Worm (Caenorhabditis elegans) whole organism, L1 larva: Measurements from ENCODE around the gene srp-2.

Source experiments
- Y116A8C.19 ChIP-seq: sonication (generic microtip); optimal IDR thresholded peaks from 2 replicates; lab custom pipeline; 2016; ENCODE audit warnings: missing compliant biosample characterization, missing genetic modification characterization, borderline replicate concordance
- aha-1 ChIP-seq: fragments of 150-350 bp; optimal IDR thresholded peaks from 2 replicates; lab custom pipeline; 2014; ENCODE audit warnings: missing biosample characterization, missing genetic modification characterization
- ama-1 ChIP-seq: fragments of 150-350 bp; optimal IDR thresholded peaks from 2 replicates; lab custom pipeline; 2014
- ceh-82 ChIP-seq, 3 experiments: fragments of 150-350 bp in 1 of 3; sonication (generic microtip) in 2 of 3; optimal IDR thresholded peaks; 2 replicates each; lab custom pipeline; 2014 to 2017; ENCODE audit warnings: missing biosample characterization in 3 of 3, missing genetic modification characterization in 3 of 3
- ceh-88 ChIP-seq: fragments of 200-800 bp; sonication (Bioruptor generic); IDR thresholded peaks from 2 replicates; pipeline ENCODE4 v1.3.6; 2022; ENCODE audit warnings: missing genetic modification characterization, missing compliant biosample characterization
- ces-1 ChIP-seq: fragments of 150-350 bp; optimal IDR thresholded peaks from 2 replicates; lab custom pipeline; 2014; ENCODE audit warnings: missing biosample characterization, missing genetic modification reagents, missing genetic modification characterization
- efl-1 ChIP-seq, 4 experiments: fragments of 150-350 bp; optimal IDR thresholded peaks in 3 of 4; peaks in 1 of 4; 1 replicate in 1 of 4; 2 replicates in 3 of 4; lab custom pipeline; 2014; ENCODE audit warnings: missing biosample characterization in 2 of 4, missing genetic modification characterization in 2 of 4, missing genetic modification reagents in 2 of 4
- egl-13 ChIP-seq: sonication (generic microtip); optimal IDR thresholded peaks from 2 replicates; lab custom pipeline; 2016; ENCODE audit warnings: missing genotype, missing genetic modification reagents, missing genetic modification characterization, missing compliant biosample characterization
- elt-2 ChIP-seq: sonication (generic microtip); optimal IDR thresholded peaks from 2 replicates; lab custom pipeline; 2016; ENCODE audit warnings: missing genetic modification characterization, mild to moderate bottlenecking, inconsistent platforms, missing compliant biosample characterization, missing genetic modification reagents
- elt-3 ChIP-seq, 6 experiments: fragments of 150-350 bp in 1 of 6; sonication (generic microtip); optimal IDR thresholded peaks; 2 replicates each; lab custom pipeline; 2017 to 2018; ENCODE audit warnings: missing biosample characterization in 6 of 6, missing genetic modification characterization in 6 of 6, inconsistent platforms in 1 of 6
- fkh-4 ChIP-seq: sonication (generic microtip); optimal IDR thresholded peaks from 2 replicates; lab custom pipeline; 2016; ENCODE audit warnings: missing compliant biosample characterization, missing genetic modification characterization, borderline replicate concordance
- fkh-8 ChIP-seq: sonication (generic microtip); optimal IDR thresholded peaks from 2 replicates; lab custom pipeline; 2016; ENCODE audit warnings: mild to moderate bottlenecking, missing genetic modification characterization, missing compliant biosample characterization
- irx-1 ChIP-seq: sonication (generic microtip); optimal IDR thresholded peaks from 2 replicates; lab custom pipeline; 2016; ENCODE audit warnings: missing genetic modification characterization, missing compliant biosample characterization
- lin-14 ChIP-seq: fragments of 200-800 bp; sonication (Bioruptor generic); optimal IDR thresholded peaks from 2 replicates; lab custom pipeline; 2018; ENCODE audit warnings: mild to moderate bottlenecking, missing genetic modification characterization, moderate library complexity, missing compliant biosample characterization
- lin-35 ChIP-seq, 2 experiments: fragments of 150-350 bp; optimal IDR thresholded peaks; 2 replicates each; lab custom pipeline; 2014; ENCODE audit warnings: missing biosample characterization in 2 of 2, missing genetic modification characterization in 2 of 2, missing genetic modification reagents in 2 of 2
- lin-39 ChIP-seq: fragments of 150-350 bp; optimal IDR thresholded peaks from 2 replicates; lab custom pipeline; 2014; ENCODE audit warnings: missing biosample characterization, missing genetic modification reagents, missing genetic modification characterization
- lir-3 ChIP-seq: sonication (generic microtip); optimal IDR thresholded peaks from 2 replicates; lab custom pipeline; 2016; ENCODE audit warnings: mild to moderate bottlenecking, missing genetic modification characterization, moderate library complexity, missing compliant biosample characterization; ENCODE audit not compliant: poor library complexity
- lsy-2 ChIP-seq, 2 experiments: fragments of 150-350 bp; optimal IDR thresholded peaks; 2 replicates each; lab custom pipeline; 2014; ENCODE audit warnings: missing biosample characterization in 2 of 2, missing genetic modification characterization in 2 of 2
- mab-9 ChIP-seq: fragments of 200-800 bp; sonication (Bioruptor generic); IDR thresholded peaks from 2 replicates; pipeline ENCODE4 v1.3.6; 2022; ENCODE audit warnings: missing genetic modification reagents, missing genetic modification characterization, missing compliant biosample characterization
- mdl-1 ChIP-seq, 2 experiments: fragments of 150-350 bp; optimal IDR thresholded peaks; 2 replicates each; lab custom pipeline; 2014 to 2017; ENCODE audit warnings: missing biosample characterization in 2 of 2, missing genetic modification characterization in 2 of 2, inconsistent platforms in 1 of 2
- mep-1 ChIP-seq: fragments of 150-350 bp; optimal IDR thresholded peaks from 2 replicates; lab custom pipeline; 2014; ENCODE audit warnings: missing biosample characterization, missing genetic modification characterization
- nhr-11 ChIP-seq: fragments of 150-350 bp; optimal IDR thresholded peaks from 2 replicates; lab custom pipeline; 2014; ENCODE audit warnings: missing biosample characterization, missing genetic modification characterization
- nhr-19 ChIP-seq: fragments of 200-800 bp; sonication (Bioruptor generic); conservative IDR thresholded peaks from 2 replicates; pipeline ENCODE4 v1.3.6; 2022; ENCODE audit warnings: missing genetic modification characterization, missing compliant biosample characterization
- nhr-20 ChIP-seq: sonication (generic microtip); optimal IDR thresholded peaks from 2 replicates; lab custom pipeline; 2016; ENCODE audit warnings: mild to moderate bottlenecking, missing genetic modification characterization, missing compliant biosample characterization
- nhr-28 ChIP-seq: fragments of 150-350 bp; optimal IDR thresholded peaks from 2 replicates; lab custom pipeline; 2014; ENCODE audit warnings: missing biosample characterization, missing genetic modification characterization
- nhr-47 ChIP-seq: sonication (generic microtip); optimal IDR thresholded peaks from 2 replicates; lab custom pipeline; 2016; ENCODE audit warnings: mild to moderate bottlenecking, missing genetic modification characterization, moderate library complexity, missing compliant biosample characterization
- nhr-71 ChIP-seq: sonication (generic microtip); optimal IDR thresholded peaks from 2 replicates; lab custom pipeline; 2016; ENCODE audit warnings: mild to moderate bottlenecking, missing genetic modification characterization, moderate library complexity, missing compliant biosample characterization
- nhr-77 ChIP-seq: fragments of 150-350 bp; optimal IDR thresholded peaks from 2 replicates; lab custom pipeline; 2014; ENCODE audit warnings: missing biosample characterization, missing genetic modification characterization
- nhr-84 ChIP-seq: sonication (generic microtip); optimal IDR thresholded peaks from 2 replicates; lab custom pipeline; 2017; ENCODE audit warnings: missing biosample characterization, missing genetic modification characterization
- nhr-85 ChIP-seq: sonication (generic microtip); peaks from one replicate; lab custom pipeline; 2016; ENCODE audit warnings: missing genetic modification characterization, inconsistent platforms, missing compliant biosample characterization
- nhr-90 ChIP-seq: sonication (generic microtip); optimal IDR thresholded peaks from 2 replicates; lab custom pipeline; 2016; ENCODE audit warnings: mild to moderate bottlenecking, missing genetic modification characterization, missing compliant biosample characterization; ENCODE audit not compliant: poor library complexity
- pax-3 ChIP-seq: fragments of 200-800 bp; sonication (Bioruptor generic); optimal IDR thresholded peaks from 2 replicates; lab custom pipeline; 2018; ENCODE audit warnings: mild to moderate bottlenecking, missing genetic modification characterization, moderate library complexity, missing compliant biosample characterization
- rnt-1 ChIP-seq: sonication (generic microtip); optimal IDR thresholded peaks from 2 replicates; lab custom pipeline; 2016; ENCODE audit warnings: mild to moderate bottlenecking, missing genetic modification characterization, moderate library complexity, missing compliant biosample characterization
- snu-23 ChIP-seq: sonication (generic microtip); optimal IDR thresholded peaks from 2 replicates; lab custom pipeline; 2016; ENCODE audit warnings: missing genetic modification characterization, missing compliant biosample characterization
- unc-130 ChIP-seq: fragments of 150-350 bp; optimal IDR thresholded peaks from 2 replicates; lab custom pipeline; 2017; ENCODE audit warnings: missing biosample characterization, missing genetic modification characterization, inconsistent platforms
- unc-30 ChIP-seq: sonication (generic microtip); optimal IDR thresholded peaks from 2 replicates; lab custom pipeline; 2017; ENCODE audit warnings: missing biosample characterization, missing genetic modification characterization
- unc-86 ChIP-seq: sonication (generic microtip); optimal IDR thresholded peaks from 2 replicates; lab custom pipeline; 2016; ENCODE audit warnings: missing genetic modification characterization, missing compliant biosample characterization
- unc-98 ChIP-seq: fragments of 200-800 bp; sonication (Bioruptor generic); IDR thresholded peaks from 2 replicates; pipeline ENCODE4 v1.3.6; 2022; ENCODE audit warnings: missing genetic modification characterization, missing compliant biosample characterization
- vab-15 ChIP-seq: sonication (generic microtip); optimal IDR thresholded peaks from 2 replicates; lab custom pipeline; 2017; ENCODE audit warnings: missing genotype, mild to moderate bottlenecking, missing genetic modification characterization, missing compliant biosample characterization
- zag-1 ChIP-seq: fragments of 150-350 bp; optimal IDR thresholded peaks from 2 replicates; lab custom pipeline; 2014; ENCODE audit warnings: missing biosample characterization, missing genetic modification characterization
- zip-4 ChIP-seq: fragments of 200-800 bp; sonication (Bioruptor generic); optimal IDR thresholded peaks from 2 replicates; lab custom pipeline; 2018; ENCODE audit warnings: mild to moderate bottlenecking, missing genetic modification characterization, moderate library complexity, missing compliant biosample characterization
- ztf-11 ChIP-seq, 2 experiments: sonication (generic microtip); optimal IDR thresholded peaks; 2 replicates each; lab custom pipeline; 2016 to 2017; ENCODE audit warnings: missing genetic modification characterization in 2 of 2, missing biosample characterization in 1 of 2, missing compliant biosample characterization in 1 of 2
- ztf-4 ChIP-seq: fragments of 150-350 bp; optimal IDR thresholded peaks from 2 replicates; lab custom pipeline; 2014; ENCODE audit warnings: missing biosample characterization, missing genetic modification characterization

srp-2 gene

ce11 chrV:726573-727483 lies 35.6 kb upstream of the srp-2 start:
- no peak for TF ChIP-seq zip-4
- peak in 4 of 6 experiments; percentile 14 to 71 (median 27) for TF ChIP-seq elt-3 (tag; optimal IDR thresholded peaks at IDR 0.05; lab: Kevin White, UChicago)
- TF ChIP-seq nhr-19 (GFP tag; lab: Robert Waterston, UW) = peak; percentile 7
- TF ChIP-seq aha-1 (tag; lab: Kevin White, UChicago) = no peak
- TF ChIP-seq fkh-8 (tag; lab: Kevin White, UChicago) = no peak
- peak; percentile 17 for TF ChIP-seq nhr-90 (tag; lab: Kevin White, UChicago)
- TF ChIP-seq Y116A8C.19 = no peak
- TF ChIP-seq nhr-85 (tag; lab: Kevin White, UChicago) = peak; percentile 48
- TF ChIP-seq nhr-47 (tag; lab: Kevin White, UChicago) = no peak
- TF ChIP-seq zag-1 (tag; lab: Kevin White, UChicago) = no peak
- peak; percentile 79 for TF ChIP-seq ama-1 (lab: Kevin White, UChicago)
- peak; percentile 10 for TF ChIP-seq unc-130 (tag; lab: Kevin White, UChicago)
- TF ChIP-seq lin-14 (GFP tag; lab: Kevin White, UChicago) = peak; percentile 31
- peak; percentile 22 for TF ChIP-seq pax-3 (tag; lab: Kevin White, UChicago)
- no peak for TF ChIP-seq efl-1 (optimal IDR thresholded peaks at IDR 0.05; lab: Kevin White, UChicago)
- peak in 1 of 2 experiments; percentile 92 for TF ChIP-seq efl-1 (GFP tag; optimal IDR thresholded peaks at IDR 0.05 in 1 of 2; lab: Kevin White, UChicago)
- peak; percentile 17 for TF ChIP-seq elt-2 (tag; lab: Kevin White, UChicago)
- TF ChIP-seq nhr-84 (tag; lab: Kevin White, UChicago) = peak; percentile 53
- TF ChIP-seq ztf-4 (tag; lab: Kevin White, UChicago) = peak; percentile 21
- TF ChIP-seq nhr-71 = peak; percentile 50
- TF ChIP-seq lsy-2 (tag; optimal IDR thresholded peaks at IDR 0.05; lab: Kevin White, UChicago) = peak in 1 of 2 experiments; percentile 25
- no peak for TF ChIP-seq lin-39 (tag; lab: Kevin White, UChicago)
- TF ChIP-seq snu-23 (GFP tag; lab: Kevin White, UChicago) = peak; percentile 22
- TF ChIP-seq nhr-20 (tag; lab: Kevin White, UChicago) = peak; percentile 7
- peak; percentile 45 for TF ChIP-seq ceh-88 (GFP tag; lab: Robert Waterston, UW)
- TF ChIP-seq rnt-1 (tag; lab: Kevin White, UChicago) = peak; percentile 64
- peak; percentile 2 for TF ChIP-seq irx-1

DNA sequence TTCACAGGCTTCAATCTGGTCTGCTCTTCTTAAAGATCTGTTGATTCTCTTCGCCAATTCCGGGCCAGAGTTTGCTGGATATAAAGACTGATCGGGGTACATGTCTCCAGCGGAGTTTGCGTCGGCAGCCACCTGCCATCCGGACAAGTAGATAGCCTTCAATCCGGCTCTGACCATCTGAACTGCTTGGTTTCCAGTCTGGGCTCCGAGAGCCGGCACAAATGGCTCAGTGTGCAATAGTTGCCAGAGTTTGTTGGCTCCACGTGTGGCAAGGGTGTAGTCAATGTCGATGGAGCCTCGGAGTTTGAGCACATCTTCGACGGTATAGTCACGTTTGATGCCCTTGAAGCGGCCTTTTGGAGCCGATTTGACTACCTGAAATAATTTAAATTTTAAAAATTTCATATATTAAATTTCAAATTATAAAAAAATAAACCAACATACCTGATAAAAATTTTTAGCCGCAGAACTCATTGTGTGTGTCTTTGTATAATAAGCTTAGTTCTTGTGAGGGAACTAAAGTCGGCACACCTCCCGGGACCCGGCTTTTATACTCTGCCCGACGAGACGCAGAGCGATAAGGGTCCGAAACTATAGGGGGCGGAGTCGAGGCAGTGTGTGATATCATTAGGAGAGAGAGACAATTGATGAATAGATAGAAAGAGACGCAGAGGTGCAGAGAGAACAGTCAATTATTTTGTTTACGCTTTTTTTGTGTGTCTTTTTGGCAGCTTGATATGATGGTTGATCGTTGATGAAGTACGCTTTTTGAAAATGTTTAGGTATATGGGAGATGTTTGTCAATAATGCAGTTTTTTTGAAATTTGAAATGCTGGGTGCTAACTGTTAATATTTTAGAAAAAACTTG lies 34.7 kb upstream of the srp-2 start, which contains the start of the genes icl-1 and srh-2:
TSS of gene icl-1 (minus strand) at position 521 of the 868 bp plus-strand sequence.
TSS of gene srh-2 (plus strand) at position 818 of the 868 bp plus-strand sequence.
- peak; percentile 59 for TF ChIP-seq nhr-47 (tag; lab: Kevin White, UChicago)
- no peak for TF ChIP-seq unc-86 (tag; lab: Kevin White, UChicago)
- peak; percentile 74 for TF ChIP-seq unc-130 (tag; lab: Kevin White, UChicago)
- peak in 1 of 2 experiments; percentile 75 for TF ChIP-seq lin-35 (GFP tag; optimal IDR thresholded peaks at IDR 0.05; lab: Kevin White, UChicago)
- TF ChIP-seq nhr-85 (tag; lab: Kevin White, UChicago) = peak; percentile 92
- no peak for TF ChIP-seq fkh-8 (tag; lab: Kevin White, UChicago)
- peak; percentile 88 for TF ChIP-seq rnt-1 (tag; lab: Kevin White, UChicago)
- TF ChIP-seq vab-15 (tag; lab: Kevin White, UChicago) = peak; percentile 52
- no peak for TF ChIP-seq Y116A8C.19
- no peak for TF ChIP-seq fkh-4
- peak; percentile 82 for TF ChIP-seq snu-23 (GFP tag; lab: Kevin White, UChicago)
- TF ChIP-seq ces-1 (GFP tag; lab: Kevin White, UChicago) = no peak
- no peak for TF ChIP-seq unc-98 (GFP tag; lab: Robert Waterston, UW)
- TF ChIP-seq efl-1 (optimal IDR thresholded peaks at IDR 0.05; lab: Kevin White, UChicago) = peak; percentile 40 to 49
- peak in 1 of 2 experiments; percentile 91 for TF ChIP-seq efl-1 (GFP tag; optimal IDR thresholded peaks at IDR 0.05 in 1 of 2; lab: Kevin White, UChicago)
- no peak for TF ChIP-seq ceh-82 (tag; optimal IDR thresholded peaks at IDR 0.05; lab: Kevin White, UChicago)
- TF ChIP-seq nhr-77 (tag; lab: Kevin White, UChicago) = peak; percentile 29
- TF ChIP-seq ztf-11 (tag; optimal IDR thresholded peaks at IDR 0.05; lab: Kevin White, UChicago) = peak in 1 of 2 experiments; percentile 27
- no peak for TF ChIP-seq nhr-28 (tag; lab: Kevin White, UChicago)
- TF ChIP-seq nhr-11 (tag; lab: Kevin White, UChicago) = no peak
- TF ChIP-seq unc-30 = no peak
- TF ChIP-seq mep-1 (tag; lab: Kevin White, UChicago) = peak; percentile 59
- no peak for TF ChIP-seq egl-13 (tag; lab: Kevin White, UChicago)
- peak; percentile 14 for TF ChIP-seq ztf-4 (tag; lab: Kevin White, UChicago)
- TF ChIP-seq mab-9 (GFP tag; lab: Robert Waterston, UW) = 0 out of 2 replicates have a peak, but pooled peaks have one; percentile 13
- peak in 1 of 2 experiments; percentile 85 for TF ChIP-seq mdl-1 (tag; optimal IDR thresholded peaks at IDR 0.05; lab: Kevin White, UChicago)
- TF ChIP-seq nhr-19 (GFP tag; lab: Robert Waterston, UW) = peak; percentile 93
- TF ChIP-seq elt-3 (tag; optimal IDR thresholded peaks at IDR 0.05; lab: Kevin White, UChicago) = peak in 2 of 6 experiments; percentile 29 to 80
- peak; percentile 69 for TF ChIP-seq lir-3 (tag; lab: Kevin White, UChicago)
